Fruit fly (Drosophila melanogaster) whole organism, prepupa: ENCODE data around the gene CG3434.

Experiments used
- Blimp-1 ChIP-seq: fragments of 200-800 bp; sonication (Bioruptor generic); optimal IDR thresholded peaks from 3 replicates; lab custom pipeline; 2017; ENCODE audit warnings: missing biosample characterization, missing genetic modification characterization, mild to moderate bottlenecking, moderate library complexity, missing genetic modification reagents
- CG1621 ChIP-seq: fragments of 200-800 bp; sonication (Bioruptor generic); optimal IDR thresholded peaks from 3 replicates; lab custom pipeline; 2018; ENCODE audit warnings: missing biosample characterization, mild to moderate bottlenecking, missing genetic modification characterization
- Hr4 ChIP-seq: fragments of 200-800 bp; sonication (Bioruptor generic); optimal IDR thresholded peaks from 3 replicates; lab custom pipeline; 2016; ENCODE audit warnings: missing biosample characterization, missing genetic modification characterization
- Lpt ChIP-seq: fragments of 200-800 bp; sonication (Bioruptor generic); optimal IDR thresholded peaks from 3 replicates; lab custom pipeline; 2016; ENCODE audit warnings: missing biosample characterization, missing genetic modification characterization
- OdsH ChIP-seq: fragments of 200-800 bp; sonication (Bioruptor generic); optimal IDR thresholded peaks from 3 replicates; lab custom pipeline; 2016; ENCODE audit warnings: missing biosample characterization, missing genetic modification characterization
- eg ChIP-seq: fragments of 200-800 bp; sonication (Bioruptor generic); IDR thresholded peaks from 3 replicates; pipeline ENCODE4 v1.3.6; 2022; ENCODE audit warnings: missing biosample characterization, missing genetic modification characterization
- vri ChIP-seq: fragments of 200-800 bp; sonication (Bioruptor generic); optimal IDR thresholded peaks from 3 replicates; lab custom pipeline; 2016; ENCODE audit warnings: missing biosample characterization, mild to moderate bottlenecking, missing genetic modification characterization

DNA sequence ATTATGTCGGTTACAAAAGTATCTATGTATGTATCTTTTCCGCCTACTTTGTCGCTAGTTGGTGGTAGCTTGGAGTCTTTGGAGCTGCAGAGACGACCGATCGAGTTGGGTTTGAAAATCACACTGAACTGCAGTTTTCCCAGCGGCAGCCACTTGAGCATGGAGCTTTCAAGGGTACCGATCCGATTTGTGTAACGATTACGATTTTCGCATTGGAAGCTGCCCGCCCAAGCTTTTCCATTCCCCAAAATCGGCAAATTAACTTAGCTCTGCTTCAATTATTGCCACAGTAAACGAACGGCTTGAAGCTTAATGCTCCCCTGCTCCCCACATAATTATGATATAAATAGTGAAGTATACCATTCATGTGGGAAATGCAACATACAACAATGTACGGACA, 28.5 kb upstream of the CG3434 start, which contains the start of gene CG32036:
- no peak for TF ChIP-seq Hr4 (GFP tag; lab: Kevin White, UChicago)
- 0 out of 3 replicates have a peak, but pooled peaks have one; percentile 36 for TF ChIP-seq eg
- TF ChIP-seq OdsH (GFP tag; lab: Kevin White, UChicago) = no peak
- no peak for TF ChIP-seq Lpt (GFP tag; lab: Kevin White, UChicago)
- TF ChIP-seq CG1621 (tag; lab: Kevin White, UChicago) = no peak
- TF ChIP-seq Blimp-1 (GFP tag; lab: Kevin White, UChicago) = no peak
- no peak for TF ChIP-seq vri (GFP tag; lab: Kevin White, UChicago)
